Worm (Caenorhabditis elegans) whole organism, young adult: ENCODE data around the gene ZK262.19.
"Not testable (repeated sequence)": the region's sequence is repeated elsewhere in the genome, so short reads cannot be mapped to it uniquely, and the experiment has no call there.

Source experiments
- F22D6.2 ChIP-seq: sonication (generic microtip); optimal IDR thresholded peaks from 2 replicates; lab custom pipeline; 2016; ENCODE audit warnings: mild to moderate bottlenecking, missing genetic modification characterization, missing compliant biosample characterization
- F23B12.7 ChIP-seq: sonication (generic microtip); optimal IDR thresholded peaks from 2 replicates; lab custom pipeline; 2017; ENCODE audit warnings: missing genetic modification characterization, mild to moderate bottlenecking, missing compliant biosample characterization, antibody characterized with exemption, moderate library complexity; ENCODE audit not compliant: insufficient read depth
- F33H1.4 ChIP-seq: fragments of 200-800 bp; sonication (Bioruptor generic); IDR thresholded peaks from 2 replicates; pipeline ENCODE4 v1.3.6; 2022; ENCODE audit warnings: missing genetic modification reagents, missing genetic modification characterization, missing compliant biosample characterization
- F49E8.2 ChIP-seq: sonication (generic microtip); optimal IDR thresholded peaks from 3 replicates; lab custom pipeline; 2017; ENCODE audit warnings: missing genetic modification characterization, mild to moderate bottlenecking, missing compliant biosample characterization, antibody characterized with exemption, moderate library complexity; ENCODE audit not compliant: insufficient read depth
- K12H6.12 ChIP-seq: fragments of 200-800 bp; sonication (Bioruptor generic); optimal IDR thresholded peaks from 2 replicates; lab custom pipeline; 2018; ENCODE audit warnings: mild to moderate bottlenecking, missing genetic modification characterization, missing compliant biosample characterization
- Y53G8AR.9 ChIP-seq: fragments of 200-800 bp; sonication (Bioruptor generic); conservative IDR thresholded peaks from 2 replicates; pipeline ENCODE4 v1.3.6; 2022; ENCODE audit warnings: missing genetic modification reagents, missing genetic modification characterization, missing compliant biosample characterization
- Y79H2A.3 ChIP-seq: fragments of 200-800 bp; sonication (Bioruptor generic); conservative IDR thresholded peaks from 2 replicates; pipeline ENCODE4 v1.3.6; 2022; ENCODE audit warnings: missing genetic modification reagents, missing genetic modification characterization, missing compliant biosample characterization
- ZK185.1 ChIP-seq: sonication (generic microtip); optimal IDR thresholded peaks from 2 replicates; lab custom pipeline; 2016; ENCODE audit warnings: mild to moderate bottlenecking, missing genetic modification characterization, missing compliant biosample characterization; ENCODE audit not compliant: poor library complexity, severe bottlenecking
- akir-1 ChIP-seq: fragments of 200-800 bp; sonication (Bioruptor generic); optimal IDR thresholded peaks from 2 replicates; lab custom pipeline; 2018; ENCODE audit warnings: mild to moderate bottlenecking, missing genetic modification characterization, moderate library complexity, missing compliant biosample characterization
- aptf-3 ChIP-seq: fragments of 200-800 bp; sonication (Bioruptor generic); IDR thresholded peaks from 2 replicates; pipeline ENCODE4 v1.3.6; 2022; ENCODE audit warnings: missing genetic modification characterization, missing compliant biosample characterization
- attf-3 ChIP-seq: fragments of 200-800 bp; sonication (Bioruptor generic); conservative IDR thresholded peaks from 2 replicates; pipeline ENCODE4 v1.3.6; 2022; ENCODE audit warnings: missing genetic modification reagents, missing genetic modification characterization, missing compliant biosample characterization
- cebp-2 ChIP-seq: fragments of 200-800 bp; sonication (Bioruptor generic); IDR thresholded peaks from 2 replicates; pipeline ENCODE4 v1.3.6; 2022; ENCODE audit warnings: missing genetic modification characterization, missing compliant biosample characterization
- ceh-40 ChIP-seq: fragments of 200-800 bp; sonication (Bioruptor generic); IDR thresholded peaks from 2 replicates; pipeline ENCODE4 v1.3.6; 2022; ENCODE audit warnings: missing genetic modification characterization, missing compliant biosample characterization
- ceh-91 ChIP-seq: fragments of 200-800 bp; sonication (Bioruptor generic); IDR thresholded peaks from 2 replicates; pipeline ENCODE4 v1.3.6; 2022; ENCODE audit warnings: missing genetic modification reagents, missing genetic modification characterization, missing compliant biosample characterization
- chd-7 ChIP-seq: sonication (generic microtip); optimal IDR thresholded peaks from 2 replicates; lab custom pipeline; 2016; ENCODE audit warnings: mild to moderate bottlenecking, missing genetic modification characterization, moderate library complexity, missing compliant biosample characterization
- die-1 ChIP-seq: sonication (generic microtip); optimal IDR thresholded peaks from 2 replicates; lab custom pipeline; 2016; ENCODE audit warnings: missing genotype, mild to moderate bottlenecking, missing genetic modification characterization, missing compliant biosample characterization
- dox-1 ChIP-seq: fragments of 200-800 bp; sonication (Bioruptor generic); IDR thresholded peaks from 2 replicates; pipeline ENCODE4 v1.3.6; 2022; ENCODE audit warnings: missing genetic modification reagents, missing genetic modification characterization, missing compliant biosample characterization
- dpff-1 ChIP-seq: sonication (generic microtip); optimal IDR thresholded peaks from 2 replicates; lab custom pipeline; 2017; ENCODE audit warnings: mild to moderate bottlenecking, missing genetic modification characterization, missing compliant biosample characterization
- egl-18 ChIP-seq: fragments of 200-800 bp; sonication (Bioruptor generic); IDR thresholded peaks from 2 replicates; pipeline ENCODE4 v1.3.6; 2022; ENCODE audit warnings: missing genetic modification reagents, missing genetic modification characterization, missing compliant biosample characterization
- egl-44 ChIP-seq: fragments of 200-800 bp; sonication (Bioruptor generic); IDR thresholded peaks from 2 replicates; pipeline ENCODE4 v1.3.6; 2022; ENCODE audit warnings: missing genetic modification reagents, missing genetic modification characterization, missing compliant biosample characterization
- ekl-4 ChIP-seq: fragments of 200-800 bp; sonication (Bioruptor generic); IDR thresholded peaks from 2 replicates; pipeline ENCODE4 v1.3.6; 2022; ENCODE audit warnings: missing genetic modification reagents, missing genetic modification characterization, missing compliant biosample characterization
- him-1 ChIP-seq: sonication (generic microtip); optimal IDR thresholded peaks from 2 replicates; lab custom pipeline; 2016; ENCODE audit warnings: missing genotype, missing genetic modification reagents, missing genetic modification characterization, missing compliant biosample characterization
- hsf-1 ChIP-seq: fragments of 200-800 bp; sonication (Bioruptor generic); IDR thresholded peaks from 2 replicates; pipeline ENCODE4 v1.3.6; 2022; ENCODE audit warnings: missing genetic modification reagents, missing genetic modification characterization, missing compliant biosample characterization
- lag-1 ChIP-seq: fragments of 200-800 bp; sonication (Bioruptor generic); IDR thresholded peaks from 2 replicates; pipeline ENCODE4 v1.3.6; 2022; ENCODE audit warnings: missing genetic modification reagents, missing genetic modification characterization, missing compliant biosample characterization
- let-526 ChIP-seq: fragments of 200-800 bp; sonication (Bioruptor generic); IDR thresholded peaks from 2 replicates; pipeline ENCODE4 v1.3.6; 2022; ENCODE audit warnings: missing genetic modification reagents, missing genetic modification characterization, missing compliant biosample characterization
- lir-1 ChIP-seq: fragments of 200-800 bp; sonication (Bioruptor generic); conservative IDR thresholded peaks from 2 replicates; pipeline ENCODE4 v1.3.6; 2022; ENCODE audit warnings: missing genetic modification reagents, missing genetic modification characterization, missing compliant biosample characterization
- lsy-27 ChIP-seq: sonication (generic microtip); optimal IDR thresholded peaks from 2 replicates; lab custom pipeline; 2017; ENCODE audit warnings: missing genetic modification characterization, mild to moderate bottlenecking, missing compliant biosample characterization, antibody characterized with exemption, missing genotype, borderline replicate concordance; ENCODE audit not compliant: insufficient read depth
- madf-10 ChIP-seq: sonication (generic microtip); optimal IDR thresholded peaks from 2 replicates; lab custom pipeline; 2016; ENCODE audit warnings: mild to moderate bottlenecking, missing genetic modification characterization, missing compliant biosample characterization
- nfya-1 ChIP-seq: sonication (generic microtip); optimal IDR thresholded peaks from 2 replicates; lab custom pipeline; 2017; ENCODE audit warnings: antibody characterized with exemption, missing compliant biosample characterization, missing genetic modification characterization, borderline replicate concordance; ENCODE audit not compliant: insufficient read depth
- nfyb-1 ChIP-seq: fragments of 200-800 bp; sonication (Bioruptor generic); IDR thresholded peaks from 2 replicates; pipeline ENCODE4 v1.3.6; 2022; ENCODE audit warnings: missing genetic modification reagents, missing genetic modification characterization, missing compliant biosample characterization
- nhr-90 ChIP-seq: sonication (generic microtip); optimal IDR thresholded peaks from 2 replicates; lab custom pipeline; 2016; ENCODE audit warnings: missing genotype, mild to moderate bottlenecking, missing genetic modification characterization, missing compliant biosample characterization
- pbrm-1 ChIP-seq: fragments of 200-800 bp; sonication (Bioruptor generic); IDR thresholded peaks from 2 replicates; pipeline ENCODE4 v1.3.6; 2022; ENCODE audit warnings: missing genetic modification reagents, missing genetic modification characterization, missing compliant biosample characterization
- snpc-1.3 ChIP-seq: sonication (generic microtip); optimal IDR thresholded peaks from 2 replicates; lab custom pipeline; 2017; ENCODE audit warnings: missing genetic modification characterization, mild to moderate bottlenecking, missing compliant biosample characterization, antibody characterized with exemption, moderate library complexity, missing genotype, missing genetic modification reagents; ENCODE audit not compliant: insufficient read depth
- snpc-4 ChIP-seq, 5 experiments: fragments of 150-350 bp in 1 of 5; sonication (generic microtip) in 4 of 5; optimal IDR thresholded peaks; 2 replicates each; lab custom pipeline; 2014 to 2018; ENCODE audit warnings: missing genetic modification characterization in 5 of 5, missing biosample characterization in 3 of 5, antibody characterized with exemption in 2 of 5, mild to moderate bottlenecking in 2 of 5, missing compliant biosample characterization in 2 of 5, missing genotype in 2 of 5, moderate library complexity in 2 of 5, missing genetic modification reagents in 1 of 5
- somi-1 ChIP-seq: fragments of 200-800 bp; sonication (Bioruptor generic); optimal IDR thresholded peaks from 2 replicates; lab custom pipeline; 2018; ENCODE audit warnings: mild to moderate bottlenecking, missing genetic modification characterization, missing compliant biosample characterization
- zim-3 ChIP-seq: sonication (generic microtip); optimal IDR thresholded peaks from 2 replicates; lab custom pipeline; 2017; ENCODE audit warnings: mild to moderate bottlenecking, missing genetic modification characterization, moderate library complexity, missing compliant biosample characterization
- ztf-18 ChIP-seq: sonication (generic microtip); optimal IDR thresholded peaks from 2 replicates; lab custom pipeline; 2016; ENCODE audit warnings: missing genotype, mild to moderate bottlenecking, missing genetic modification characterization, missing compliant biosample characterization
- ztf-25 ChIP-seq: fragments of 200-800 bp; sonication (Bioruptor generic); IDR thresholded peaks from 2 replicates; pipeline ENCODE4 v1.3.6; 2022; ENCODE audit warnings: missing genetic modification reagents, missing genetic modification characterization, missing compliant biosample characterization
- ztf-26 ChIP-seq: sonication (generic microtip); optimal IDR thresholded peaks from 2 replicates; lab custom pipeline; 2017; ENCODE audit warnings: missing genetic modification characterization, missing compliant biosample characterization

Gene ZK262.19

DNA sequence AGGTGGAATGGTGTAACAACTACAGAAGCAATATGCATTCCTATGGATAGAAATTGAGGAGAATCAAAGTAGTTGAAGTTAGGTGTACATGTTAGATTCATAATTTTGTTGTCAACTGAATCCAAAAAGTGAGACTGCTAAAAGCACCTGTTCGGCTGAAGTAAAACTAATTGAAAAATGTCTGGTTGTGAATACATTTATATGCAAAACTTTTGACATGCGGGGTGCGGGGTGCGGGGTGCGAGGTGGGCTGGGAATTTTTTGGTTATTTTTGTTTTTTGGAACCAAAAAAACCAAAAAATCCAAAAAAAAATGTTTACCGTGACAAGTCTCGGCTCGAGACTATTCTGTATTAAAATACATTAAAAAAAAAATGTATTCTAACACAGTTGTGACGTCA lies 15.3 kb downstream of the ZK262.19 start, which contains the start of gene srh-207:
Gene srh-207, minus strand, starts transcription at position 101 of the 400 bp plus-strand sequence.
- no peak for TF ChIP-seq F22D6.2 (tag; lab: Kevin White, UChicago)

DNA sequence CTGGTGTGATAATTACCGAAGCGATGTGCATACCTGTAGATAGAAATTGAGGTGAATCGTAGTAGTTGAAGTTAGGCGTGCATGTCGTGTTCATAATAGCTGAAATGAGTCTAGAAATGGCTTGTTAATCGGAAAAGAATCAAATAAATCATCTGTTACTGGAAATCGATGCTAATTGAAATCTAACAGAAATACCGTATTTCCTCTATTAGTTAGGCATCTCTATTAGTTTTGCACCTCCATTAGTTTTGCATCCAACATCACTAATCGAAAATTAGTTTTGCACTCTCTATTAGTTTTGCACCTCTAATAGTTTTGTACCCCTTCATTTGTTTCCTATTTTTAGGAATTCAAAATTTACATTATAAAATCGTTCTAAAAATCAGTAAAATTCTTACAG lies 20.7 kb downstream of the ZK262.19 start, which contains the start of gene srh-209:
Gene srh-209, minus strand, starts transcription at position 101 of the 400 bp plus-strand sequence.
- TF ChIP-seq nfya-1; madf-10 (tag; lab: Kevin White, UChicago); akir-1: not testable (repeated sequence)

DNA sequence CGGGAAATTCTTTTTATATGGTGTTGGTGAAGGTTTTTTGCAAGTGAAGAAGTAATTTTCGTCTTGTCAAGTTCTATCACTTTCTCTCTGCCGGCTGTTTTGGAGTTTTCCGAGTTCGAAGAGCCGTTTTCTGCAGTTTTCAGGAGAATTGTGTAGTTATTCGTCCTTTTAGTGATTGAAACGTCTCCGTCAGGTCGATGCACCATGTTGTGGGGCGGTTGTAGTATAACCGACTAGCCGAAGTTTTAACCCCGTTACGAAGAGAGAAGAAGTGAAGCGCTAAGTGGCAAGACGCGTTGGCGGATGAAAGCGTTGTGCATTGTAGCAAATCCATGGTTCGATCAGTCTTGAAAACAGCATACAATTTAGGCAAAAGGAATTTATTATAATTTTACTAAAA lies 22.7 kb downstream of the ZK262.19 start:
- TF ChIP-seq ztf-18 (tag; lab: Kevin White, UChicago) (no peak), snpc-4 (GFP tag; optimal IDR thresholded peaks at IDR 0.05; lab: Kevin White, UChicago) (no peak), snpc-4 (tag; optimal IDR thresholded peaks at IDR 0.05; lab: Kevin White, UChicago) (no peak), somi-1 (GFP tag; lab: Kevin White, UChicago) (no peak), snpc-1.3 (tag; lab: Kevin White, UChicago) (no peak), cebp-2 (GFP tag; lab: Robert Waterston, UW) (no peak), ekl-4 (GFP tag; lab: Robert Waterston, UW) (no peak), Y79H2A.3 (GFP tag; lab: Robert Waterston, UW) (no peak)

DNA sequence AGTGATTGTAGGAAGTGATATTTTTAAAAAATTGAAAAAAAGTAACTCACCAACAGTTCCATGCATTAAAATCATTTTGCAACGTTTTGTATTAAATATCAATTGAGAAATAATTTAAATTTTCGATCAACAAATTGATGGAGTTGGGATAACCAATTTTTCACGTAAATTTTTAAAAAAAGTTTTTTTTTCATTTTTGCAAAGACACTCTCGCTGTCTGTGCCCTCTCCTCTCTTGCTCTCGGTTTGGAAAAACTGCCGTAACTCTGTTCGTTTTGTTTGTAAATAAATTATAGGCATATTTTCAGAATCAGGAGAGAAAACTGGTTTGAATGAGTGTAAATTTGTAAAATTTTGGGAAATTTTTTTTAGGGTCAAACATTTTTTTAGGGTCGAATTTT lies 27.6 kb downstream of the ZK262.19 start, which contains the start of gene Y51A2B.16:
Gene Y51A2B.16, minus strand, starts transcription at position 101 of the 400 bp plus-strand sequence.
- TF ChIP-seq dox-1 = no peak
- no peak for TF ChIP-seq cebp-2 (GFP tag; lab: Robert Waterston, UW)
- TF ChIP-seq egl-44 (GFP tag; lab: Robert Waterston, UW) = no peak
- no peak for TF ChIP-seq let-526 (GFP tag; lab: Robert Waterston, UW)
- TF ChIP-seq aptf-3 = no peak
- no peak for TF ChIP-seq ztf-25 (GFP tag; lab: Robert Waterston, UW)
- no peak for TF ChIP-seq lir-1 (GFP tag; lab: Robert Waterston, UW)
- TF ChIP-seq ceh-40 (GFP tag; lab: Robert Waterston, UW) = no peak
- TF ChIP-seq F33H1.4 = no peak
- no peak for TF ChIP-seq lsy-27 (tag; lab: Kevin White, UChicago)
- TF ChIP-seq lag-1 = no peak
- TF ChIP-seq hsf-1 (GFP tag; lab: Robert Waterston, UW) = no peak

DNA sequence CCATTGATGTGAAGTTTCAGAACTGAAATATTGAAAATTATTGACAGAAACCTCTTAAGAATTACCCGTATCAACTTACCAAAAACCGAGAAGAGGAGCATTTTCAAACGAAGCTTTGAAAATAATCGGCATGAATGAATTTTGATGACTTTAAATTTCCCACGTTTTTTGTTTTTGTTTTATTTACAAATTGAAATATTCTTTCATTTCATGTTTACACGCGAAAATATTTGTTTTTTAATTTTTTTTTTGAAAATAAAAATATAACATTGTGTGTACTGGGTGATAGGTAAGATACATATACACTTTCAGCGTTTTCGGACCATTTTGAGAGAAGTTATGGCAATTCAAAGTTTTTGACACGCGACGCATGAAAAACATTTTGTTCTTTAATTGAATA lies 29.8 kb downstream of the ZK262.19 start, which contains the start of gene Y51A2B.9:
Gene Y51A2B.9, minus strand, starts transcription at position 101 of the 400 bp plus-strand sequence.
- TF ChIP-seq attf-3 (no peak), cebp-2 (GFP tag; lab: Robert Waterston, UW) (no peak), Y79H2A.3 (GFP tag; lab: Robert Waterston, UW) (no peak), chd-7 (no peak), die-1 (tag; lab: Kevin White, UChicago) (no peak), K12H6.12 (tag; lab: Kevin White, UChicago) (no peak), egl-44 (GFP tag; lab: Robert Waterston, UW) (no peak), nhr-90 (tag; lab: Kevin White, UChicago) (no peak), zim-3 (tag; lab: Kevin White, UChicago) (no peak), dox-1 (no peak)
- TF ChIP-seq, all 124 proteins: peak for 0

DNA sequence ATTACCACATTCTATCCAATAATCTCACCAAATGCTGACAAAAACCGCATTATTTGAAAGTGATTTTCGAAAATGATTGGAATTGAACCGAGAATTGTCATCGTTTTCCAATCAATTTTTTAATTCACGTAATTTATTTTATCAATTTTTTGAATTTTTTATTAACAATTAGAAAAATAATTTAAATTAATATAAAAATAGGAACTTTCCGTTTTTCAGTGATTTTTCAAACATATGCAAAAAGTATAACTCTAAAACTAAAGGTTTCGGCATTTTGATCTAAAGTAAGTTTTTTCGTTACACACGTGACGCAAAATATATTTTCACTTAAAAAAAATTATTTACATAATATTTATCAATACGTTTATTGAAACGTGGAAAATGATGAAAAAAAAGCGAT lies 31.2 kb downstream of the ZK262.19 start, which contains the start of gene Y51A2B.6:
Gene Y51A2B.6, minus strand, starts transcription at position 101 of the 400 bp plus-strand sequence.
- TF ChIP-seq ceh-91 = no peak
- TF ChIP-seq egl-18 (GFP tag; lab: Robert Waterston, UW) = no peak
- TF ChIP-seq dpff-1 (tag; lab: Kevin White, UChicago) = no peak
- TF ChIP-seq ZK185.1 (tag; lab: Kevin White, UChicago) = no peak
- TF ChIP-seq F49E8.2 (tag; lab: Kevin White, UChicago) = no peak
- TF ChIP-seq him-1 (tag; lab: Kevin White, UChicago) = no peak
- TF ChIP-seq ceh-40 (GFP tag; lab: Robert Waterston, UW) = no peak
- no peak for TF ChIP-seq nfyb-1
- TF ChIP-seq Y53G8AR.9 (GFP tag; lab: Robert Waterston, UW) = no peak
- no peak for TF ChIP-seq F23B12.7 (tag; lab: Kevin White, UChicago)
- no peak for TF ChIP-seq pbrm-1
- no peak for TF ChIP-seq Y79H2A.3 (GFP tag; lab: Robert Waterston, UW)
- TF ChIP-seq ztf-26 (tag; lab: Kevin White, UChicago) = no peak
